Fruit fly (Drosophila melanogaster) whole organism, embryonic: Measurements from ENCODE around the gene udt.

ENCODE experiments used
- Atf6 ChIP-seq: fragments of 200-800 bp; sonication (Bioruptor generic); IDR thresholded peaks from 2 replicates; pipeline ENCODE4 v1.3.6; 2022; ENCODE audit warnings: missing biosample characterization, missing genetic modification characterization
- B-H2 ChIP-seq: fragments of 200-800 bp; sonication (Bioruptor generic); optimal IDR thresholded peaks from 2 replicates; lab custom pipeline; 2018; ENCODE audit warnings: missing biosample characterization, mild to moderate bottlenecking, missing genetic modification characterization
- Bteb2 ChIP-seq: fragments of 200-800 bp; sonication (Bioruptor generic); optimal IDR thresholded peaks from 2 replicates; lab custom pipeline; 2016; ENCODE audit warnings: missing biosample characterization, missing genetic modification characterization
- CG10147 ChIP-seq: fragments of 200-800 bp; sonication (Bioruptor generic); optimal IDR thresholded peaks from 2 replicates; lab custom pipeline; 2019; ENCODE audit warnings: missing biosample characterization, mild to moderate bottlenecking, missing genetic modification characterization, moderate library complexity
- CG10366 ChIP-seq: fragments of 200-800 bp; sonication (Bioruptor generic); IDR thresholded peaks from 2 replicates; pipeline ENCODE4 v1.3.6; 2022; ENCODE audit warnings: missing biosample characterization, missing genetic modification characterization
- CG10979 ChIP-seq: fragments of 200-800 bp; sonication (Bioruptor generic); optimal IDR thresholded peaks from 2 replicates; lab custom pipeline; 2018; ENCODE audit warnings: missing biosample characterization, mild to moderate bottlenecking, missing genetic modification characterization, moderate library complexity
- CG11695 ChIP-seq: fragments of 200-800 bp; sonication (Bioruptor generic); IDR thresholded peaks from 3 replicates; pipeline ENCODE4 v1.3.6; 2022; ENCODE audit warnings: missing biosample characterization, missing genetic modification characterization
- CG12659 ChIP-seq: fragments of 200-800 bp; sonication (Bioruptor generic); optimal IDR thresholded peaks from 3 replicates; lab custom pipeline; 2017; ENCODE audit warnings: mild to moderate bottlenecking, missing biosample characterization, missing genetic modification reagents, missing genetic modification characterization
- CG12942 ChIP-seq: fragments of 200-800 bp; sonication (Bioruptor generic); optimal IDR thresholded peaks from 3 replicates; lab custom pipeline; 2016; ENCODE audit warnings: missing biosample characterization, missing genetic modification characterization
- CG15011 ChIP-seq: fragments of 200-800 bp; sonication (Bioruptor generic); optimal IDR thresholded peaks from 3 replicates; lab custom pipeline; 2018; ENCODE audit warnings: missing biosample characterization, mild to moderate bottlenecking, missing genetic modification characterization
- CG17385 ChIP-seq: fragments of 200-800 bp; sonication (Bioruptor generic); optimal IDR thresholded peaks from 3 replicates; lab custom pipeline; 2018; ENCODE audit warnings: missing biosample characterization, mild to moderate bottlenecking, missing genetic modification characterization
- CG6175 ChIP-seq: fragments of 200-800 bp; sonication (Bioruptor generic); IDR thresholded peaks from 3 replicates; pipeline ENCODE4 v1.3.6; 2022; ENCODE audit warnings: missing biosample characterization, missing genetic modification characterization
- CG6254 ChIP-seq: fragments of 200-800 bp; sonication (Bioruptor generic); optimal IDR thresholded peaks from 3 replicates; lab custom pipeline; 2017; ENCODE audit warnings: mild to moderate bottlenecking, missing biosample characterization, missing genetic modification reagents, missing genetic modification characterization
- CG7372 ChIP-seq: fragments of 200-800 bp; sonication (Bioruptor generic); IDR thresholded peaks from 2 replicates; pipeline ENCODE4 v1.3.6; 2022; ENCODE audit warnings: missing biosample characterization, missing genetic modification characterization
- CG7745 ChIP-seq: fragments of 200-800 bp; sonication (Bioruptor generic); optimal IDR thresholded peaks from 2 replicates; lab custom pipeline; 2018; ENCODE audit warnings: missing biosample characterization, mild to moderate bottlenecking, missing genetic modification characterization, moderate library complexity
- CG8765 ChIP-seq: fragments of 200-800 bp; sonication (Bioruptor generic); IDR thresholded peaks from 2 replicates; pipeline ENCODE4 v1.3.6; 2022; ENCODE audit warnings: missing biosample characterization, missing genetic modification characterization
- CG9437 ChIP-seq: fragments of 200-800 bp; sonication (Bioruptor generic); optimal IDR thresholded peaks from 2 replicates; lab custom pipeline; 2018; ENCODE audit warnings: missing biosample characterization, mild to moderate bottlenecking, missing genetic modification characterization
- CG9876 ChIP-seq: fragments of 200-800 bp; sonication (Bioruptor generic); optimal IDR thresholded peaks from 2 replicates; lab custom pipeline; 2016; ENCODE audit warnings: missing biosample characterization, missing genetic modification characterization
- CTCF ChIP-seq: fragments of 200-800 bp; sonication (Bioruptor generic); optimal IDR thresholded peaks from 2 replicates; lab custom pipeline; 2017; ENCODE audit warnings: missing biosample characterization, mild to moderate bottlenecking, missing genetic modification characterization, moderate library complexity
- Deaf1 ChIP-seq: fragments of 200-800 bp; optimal IDR thresholded peaks from 3 replicates; lab custom pipeline; 2019; ENCODE audit warnings: missing biosample characterization, mild to moderate bottlenecking, missing genetic modification characterization, moderate library complexity
- Eip74EF ChIP-seq, 2 experiments: fragments of 200-800 bp in 1 of 2; fragments of >200 bp in 1 of 2; sonication (Bioruptor generic) in 1 of 2; optimal IDR thresholded peaks; 2 replicates each; lab custom pipeline; 2017 to 2019; ENCODE audit warnings: missing biosample characterization in 2 of 2, missing genetic modification characterization in 2 of 2, mild to moderate bottlenecking in 1 of 2, moderate library complexity in 1 of 2
- H15 ChIP-seq: fragments of 200-800 bp; sonication (Bioruptor generic); IDR thresholded peaks from 3 replicates; pipeline ENCODE4 v1.3.6; 2022; ENCODE audit warnings: missing biosample characterization, missing genetic modification characterization
- HLH4C ChIP-seq: fragments of 200-800 bp; sonication (Bioruptor generic); IDR thresholded peaks from 3 replicates; pipeline ENCODE4 v1.3.6; 2022; ENCODE audit warnings: missing biosample characterization, missing genetic modification characterization; ENCODE audit not compliant: partially characterized antibody
- Hr78 ChIP-seq, 2 experiments: fragments of 200-800 bp in 1 of 2; fragments of >200 bp in 1 of 2; sonication (Bioruptor generic) in 1 of 2; optimal IDR thresholded peaks; 2 replicates each; lab custom pipeline; 2017 to 2019; ENCODE audit warnings: missing biosample characterization in 2 of 2, missing genetic modification characterization in 2 of 2, mild to moderate bottlenecking in 1 of 2, moderate library complexity in 1 of 2
- Kr ChIP-seq: fragments of 200-800 bp; sonication (Bioruptor generic); optimal IDR thresholded peaks from 2 replicates; lab custom pipeline; 2017; ENCODE audit warnings: missing biosample characterization, mild to moderate bottlenecking, missing genetic modification characterization
- Lhr ChIP-seq: fragments of 200-800 bp; sonication (Bioruptor generic); optimal IDR thresholded peaks from 3 replicates; lab custom pipeline; 2017; ENCODE audit warnings: mild to moderate bottlenecking, missing biosample characterization, missing genetic modification reagents, missing genetic modification characterization
- Lpt ChIP-seq: fragments of >200 bp; optimal IDR thresholded peaks from 2 replicates; lab custom pipeline; 2018; ENCODE audit warnings: missing biosample characterization, missing genetic modification characterization
- Mad ChIP-seq: fragments of 200-800 bp; sonication (Bioruptor generic); optimal IDR thresholded peaks from 2 replicates; lab custom pipeline; 2016; ENCODE audit warnings: missing biosample characterization, missing genetic modification characterization
- Scr ChIP-seq: fragments of 200-800 bp; sonication (Bioruptor generic); IDR thresholded peaks from 2 replicates; pipeline ENCODE4 v1.3.6; 2022; ENCODE audit warnings: missing biosample characterization, missing genetic modification characterization; ENCODE audit not compliant: partially characterized antibody
- Sox100B ChIP-seq: fragments of 200-800 bp; sonication (Bioruptor generic); optimal IDR thresholded peaks from 3 replicates; lab custom pipeline; 2018; ENCODE audit warnings: missing biosample characterization, mild to moderate bottlenecking, missing genetic modification characterization
- Taf1 ChIP-seq: fragments of 200-800 bp; sonication (Bioruptor generic); IDR thresholded peaks from 2 replicates; pipeline ENCODE4 v1.3.6; 2022; ENCODE audit warnings: missing biosample characterization, missing genetic modification characterization
- Trl ChIP-seq, 3 experiments: fragments of >200 bp in 2 of 3; fragments of 200-800 bp in 1 of 3; sonication (Bioruptor generic) in 1 of 3; optimal IDR thresholded peaks; 2 replicates in 1 of 3; 3 replicates in 2 of 3; lab custom pipeline; 2016 to 2017; ENCODE audit warnings: missing biosample characterization in 1 of 3, missing genetic modification characterization in 1 of 3
- YL-1 ChIP-seq: fragments of 200-800 bp; sonication (Bioruptor generic); optimal IDR thresholded peaks from 3 replicates; lab custom pipeline; 2017; ENCODE audit warnings: missing biosample characterization, mild to moderate bottlenecking, missing genetic modification characterization
- ab ChIP-seq: fragments of 200-800 bp; sonication (Bioruptor generic); optimal IDR thresholded peaks from 2 replicates; lab custom pipeline; 2016; ENCODE audit warnings: missing biosample characterization, missing genetic modification characterization
- bbx ChIP-seq: fragments of 200-800 bp; sonication (Bioruptor generic); IDR thresholded peaks from 2 replicates; pipeline ENCODE4 v1.3.6; 2022; ENCODE audit warnings: missing biosample characterization, missing genetic modification characterization; ENCODE audit not compliant: partially characterized antibody
- cad ChIP-seq: fragments of >200 bp; optimal IDR thresholded peaks from 2 replicates; lab custom pipeline; 2017; ENCODE audit warnings: missing biosample characterization, missing genetic modification characterization
- crol ChIP-seq: fragments of 200-800 bp; sonication (Bioruptor generic); IDR thresholded peaks from 2 replicates; pipeline ENCODE4 v1.3.6; 2022; ENCODE audit warnings: missing biosample characterization, missing genetic modification characterization
- fd3F ChIP-seq: fragments of 200-800 bp; sonication (Bioruptor generic); optimal IDR thresholded peaks from 2 replicates; lab custom pipeline; 2018; ENCODE audit warnings: missing biosample characterization, mild to moderate bottlenecking, missing genetic modification characterization, moderate library complexity
- ftz-f1 ChIP-seq: fragments of 200-800 bp; sonication (Bioruptor generic); optimal IDR thresholded peaks from 2 replicates; lab custom pipeline; 2016; ENCODE audit warnings: missing biosample characterization, missing genetic modification characterization
- hb ChIP-seq: fragments of 200-800 bp; sonication (Bioruptor generic); IDR thresholded peaks from 3 replicates; pipeline ENCODE4 v1.3.6; 2022; ENCODE audit warnings: missing biosample characterization, missing genetic modification characterization; ENCODE audit not compliant: partially characterized antibody
- hkb ChIP-seq, 2 experiments: fragments of 200-800 bp in 1 of 2; fragments of >200 bp in 1 of 2; sonication (Bioruptor generic) in 1 of 2; IDR thresholded peaks in 1 of 2; optimal IDR thresholded peaks in 1 of 2; 2 replicates each; pipeline versions ENCODE4 v1.3.6 to Lab custom; 2017 to 2022; ENCODE audit warnings: missing biosample characterization in 1 of 2, missing genetic modification characterization in 1 of 2
- jing ChIP-seq: fragments of 200-800 bp; sonication (Bioruptor generic); optimal IDR thresholded peaks from 2 replicates; lab custom pipeline; 2018; ENCODE audit warnings: missing biosample characterization, mild to moderate bottlenecking, missing genetic modification characterization
- lilli ChIP-seq: fragments of 200-800 bp; sonication (Bioruptor generic); optimal IDR thresholded peaks from 3 replicates; lab custom pipeline; 2016; ENCODE audit warnings: missing biosample characterization, missing genetic modification characterization
- luna ChIP-seq: fragments of 200-800 bp; sonication (Bioruptor generic); optimal IDR thresholded peaks from 2 replicates; lab custom pipeline; 2016; ENCODE audit warnings: missing biosample characterization, missing genetic modification characterization
- ro ChIP-seq: fragments of 200-800 bp; sonication (Bioruptor generic); IDR thresholded peaks from 2 replicates; pipeline ENCODE4 v1.3.6; 2022; ENCODE audit warnings: missing biosample characterization, missing genetic modification characterization
- scrt ChIP-seq: fragments of 200-800 bp; sonication (Bioruptor generic); optimal IDR thresholded peaks from 2 replicates; lab custom pipeline; 2018; ENCODE audit warnings: missing biosample characterization, mild to moderate bottlenecking, missing genetic modification characterization, moderate library complexity
- tll ChIP-seq, 2 experiments: fragments of 200-800 bp in 1 of 2; fragments of >200 bp in 1 of 2; sonication (Bioruptor generic) in 1 of 2; optimal IDR thresholded peaks; 2 replicates each; lab custom pipeline; 2017 to 2019; ENCODE audit warnings: missing biosample characterization in 2 of 2, missing genetic modification characterization in 2 of 2, mild to moderate bottlenecking in 1 of 2, moderate library complexity in 1 of 2
- trem ChIP-seq: fragments of 200-800 bp; optimal IDR thresholded peaks from 3 replicates; lab custom pipeline; 2019; ENCODE audit warnings: missing biosample characterization, mild to moderate bottlenecking, missing genetic modification characterization, moderate library complexity
- twi ChIP-seq: fragments of 200-800 bp; optimal IDR thresholded peaks from 2 replicates; lab custom pipeline; 2019; ENCODE audit warnings: missing biosample characterization, mild to moderate bottlenecking, missing genetic modification characterization, moderate library complexity
- usp ChIP-seq: fragments of >200 bp; optimal IDR thresholded peaks from 2 replicates; lab custom pipeline; 2017; ENCODE audit warnings: missing biosample characterization, missing genetic modification characterization
- yki ChIP-seq: fragments of >200 bp; optimal IDR thresholded peaks from 3 replicates; lab custom pipeline; 2018

udt gene

dm6 chr3R:23721936-23722335 is 41.1 kb downstream of the udt start (continued):
- TF ChIP-seq CG8765 (no peak), ab (no peak), CG15011 (GFP tag; lab: Kevin White, UChicago) (no peak), CG10366 (GFP tag; lab: Robert Waterston, UW) (no peak), H15 (GFP tag; lab: Robert Waterston, UW) (no peak), CG12942 (GFP tag; lab: Kevin White, UChicago) (no peak), luna (GFP tag; lab: Kevin White, UChicago) (no peak), twi (tag; lab: Kevin White, UChicago) (no peak), hkb (optimal IDR thresholded peaks at IDR 0.05; lab: Kevin White, UChicago) (no peak), hkb (GFP tag; IDR thresholded peaks at IDR 0.05; lab: Robert Waterston, UW) (no peak), Eip74EF (GFP tag; optimal IDR thresholded peaks at IDR 0.05; lab: Kevin White, UChicago) (no peak), ftz-f1 (GFP tag; lab: Kevin White, UChicago) (no peak), Lhr (peak; percentile 87), CG11695 (no peak), CG6175 (GFP tag; lab: Robert Waterston, UW) (no peak), CG7372 (GFP tag; lab: Robert Waterston, UW) (peak; percentile 13; the same call in 1 of the 2 replicates), cad (no peak), Atf6 (GFP tag; lab: Robert Waterston, UW) (no peak), CG10979 (tag; lab: Kevin White, UChicago) (peak; percentile 24), Bteb2 (no peak), fd3F (GFP tag; lab: Kevin White, UChicago) (peak; percentile 25), CG10147 (GFP tag; lab: Kevin White, UChicago) (peak; percentile 36), lilli (GFP tag; lab: Kevin White, UChicago) (peak; percentile 34), scrt (GFP tag; lab: Kevin White, UChicago) (no peak), B-H2 (GFP tag; lab: Kevin White, UChicago) (peak; percentile 72), jing (GFP tag; lab: Kevin White, UChicago) (no peak), Kr (GFP tag; lab: Kevin White, UChicago) (no peak), HLH4C (GFP tag; lab: Robert Waterston, UW) (no peak), Mad (GFP tag; lab: Kevin White, UChicago) (no peak), tll (GFP tag; optimal IDR thresholded peaks at IDR 0.05; lab: Kevin White, UChicago) (no peak), YL-1 (GFP tag; lab: Kevin White, UChicago) (no peak), Hr78 (GFP tag; optimal IDR thresholded peaks at IDR 0.05; lab: Kevin White, UChicago) (no peak), bbx (GFP tag; lab: Robert Waterston, UW) (no peak), Taf1 (GFP tag; lab: Robert Waterston, UW) (no peak), Sox100B (GFP tag; lab: Kevin White, UChicago) (no peak), Trl (optimal IDR thresholded peaks at IDR 0.05; lab: Kevin White, UChicago) (no peak), Trl (GFP tag; optimal IDR thresholded peaks at IDR 0.05; lab: Kevin White, UChicago) (peak; percentile 19), usp (GFP tag; lab: Kevin White, UChicago) (no peak), ro (GFP tag; lab: Robert Waterston, UW) (no peak), trem (tag; lab: Kevin White, UChicago) (peak; percentile 26), CG12659 (peak; percentile 61), Lpt (GFP tag; lab: Kevin White, UChicago) (no peak), CG6254 (GFP tag; lab: Kevin White, UChicago) (no peak), CG9876 (GFP tag; lab: Kevin White, UChicago) (no peak), CG9437 (GFP tag; lab: Kevin White, UChicago) (no peak), CG7745 (tag; lab: Kevin White, UChicago) (no peak), crol (GFP tag; lab: Robert Waterston, UW) (no peak), Scr (GFP tag; lab: Robert Waterston, UW) (no peak), CG17385 (GFP tag; lab: Kevin White, UChicago) (no peak), yki (no peak), CTCF (GFP tag; lab: Kevin White, UChicago) (peak; percentile 98), hb (no peak), Deaf1 (tag; lab: Kevin White, UChicago) (peak; percentile 0)
